Worm (Caenorhabditis elegans): ENCODE measurements around the gene clec-85.

- no peak for TF ChIP-seq ama-1 (optimal IDR thresholded peaks at IDR 0.05)
- no peak for TF ChIP-seq hmbx-1 (tag; optimal IDR thresholded peaks at IDR 0.05)
- TF ChIP-seq ets-7 (tag; optimal IDR thresholded peaks at IDR 0.05) = no peak
- TF ChIP-seq aly-1 (tag; optimal IDR thresholded peaks at IDR 0.05) = no peak
- TF ChIP-seq tbx-11 (GFP tag; IDR thresholded peaks at IDR 0.05) = no peak
- TF ChIP-seq ceh-36 (tag; optimal IDR thresholded peaks at IDR 0.05) = no peak
- TF ChIP-seq F13C5.2 (tag; optimal IDR thresholded peaks at IDR 0.05) = no peak
- TF ChIP-seq B0310.2 (tag; optimal IDR thresholded peaks at IDR 0.05) = no peak
These were observed 18.1 kb upstream of the clec-85 start, which contains the start of the genes Y54G2A.48 and pudl-1 for ce11 chrIV:2832587-2832986.
